Worm (Caenorhabditis elegans): ENCODE results near the gene rrp-1.

rrp-1 gene

DNA sequence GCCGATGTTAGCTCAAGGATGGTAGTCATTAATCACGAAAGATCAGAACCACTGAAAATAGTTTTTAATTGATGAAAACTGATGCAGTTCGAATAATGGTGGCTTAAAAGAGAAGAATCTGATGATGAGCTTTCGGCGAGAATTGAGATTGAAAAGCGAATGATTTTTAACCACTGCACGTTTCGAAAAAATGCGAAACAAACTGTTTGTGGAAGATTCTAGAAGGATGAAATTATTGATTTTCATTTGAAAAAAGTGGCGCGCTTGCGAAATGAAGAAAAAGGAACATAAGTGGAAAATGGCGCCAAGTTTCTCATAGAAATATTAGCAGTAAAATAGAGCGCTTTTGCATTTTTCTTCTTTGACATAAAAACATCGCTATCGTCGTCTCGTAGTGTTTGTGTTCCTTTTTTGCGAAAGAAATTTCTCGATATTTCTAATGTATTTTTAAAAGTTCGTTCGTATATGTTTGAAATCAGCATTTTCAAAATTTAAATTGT, 12.9 kb upstream of the rrp-1 start, which contains the start of gene uba-1:
Gene uba-1, minus strand, starts transcription at position 51 of the 500 bp plus-strand sequence.
- TF ChIP-seq nhr-25 (tag; optimal IDR thresholded peaks at IDR 0.05) (peak; percentile 67), peb-1 (tag; optimal IDR thresholded peaks at IDR 0.05) (no peak), ceh-16 (tag; optimal IDR thresholded peaks at IDR 0.05) (no peak), nhr-77 (tag; optimal IDR thresholded peaks at IDR 0.05) (no peak), nhr-11 (tag; optimal IDR thresholded peaks at IDR 0.05) (no peak), mab-5 (tag; optimal IDR thresholded peaks at IDR 0.05) (peak; percentile 12), nhr-129 (tag; optimal IDR thresholded peaks at IDR 0.05) (no peak), nhr-12 (tag; optimal IDR thresholded peaks at IDR 0.05) (no peak), mdl-1 (tag; optimal IDR thresholded peaks at IDR 0.05) (no peak), nhr-6 (tag; optimal IDR thresholded peaks at IDR 0.05) (no peak), unc-55 (GFP tag; optimal IDR thresholded peaks at IDR 0.05) (peak; percentile 55), F13H6.1 (tag; optimal IDR thresholded peaks at IDR 0.05) (peak; percentile 13), Y55F3AM.14 (GFP tag; optimal IDR thresholded peaks at IDR 0.05) (peak; percentile 60), nhr-237 (tag; optimal IDR thresholded peaks at IDR 0.05) (no peak), aly-2 (tag; optimal IDR thresholded peaks at IDR 0.05) (no peak), lsy-2 (tag; optimal IDR thresholded peaks at IDR 0.05) (peak in 1 of 2 experiments; percentile 50), C34F6.9 (tag; optimal IDR thresholded peaks at IDR 0.05) (peak; percentile 55), sma-3 (GFP tag; optimal IDR thresholded peaks at IDR 0.05) (peak; percentile 41), sem-4 (tag; optimal IDR thresholded peaks at IDR 0.05) (no peak), ama-1 (optimal IDR thresholded peaks at IDR 0.05) (peak; percentile 55), ceh-82 (tag; optimal IDR thresholded peaks at IDR 0.05) (no peak), lin-13 (GFP tag; optimal IDR thresholded peaks at IDR 0.05) (no peak), ztf-11 (tag; optimal IDR thresholded peaks at IDR 0.05) (no peak), nhr-21 (tag; optimal IDR thresholded peaks at IDR 0.05) (peak; percentile 28), egl-27 (tag; optimal IDR thresholded peaks at IDR 0.05) (no peak), ztf-4 (tag; optimal IDR thresholded peaks at IDR 0.05) (no peak), alr-1 (tag; optimal IDR thresholded peaks at IDR 0.05) (no peak), crh-2 (tag; optimal IDR thresholded peaks at IDR 0.05) (peak; percentile 86), ztf-1 (GFP tag; conservative IDR thresholded peaks at IDR 0.05) (no peak), gmeb-1 (tag; optimal IDR thresholded peaks at IDR 0.05) (peak; percentile 5)

DNA sequence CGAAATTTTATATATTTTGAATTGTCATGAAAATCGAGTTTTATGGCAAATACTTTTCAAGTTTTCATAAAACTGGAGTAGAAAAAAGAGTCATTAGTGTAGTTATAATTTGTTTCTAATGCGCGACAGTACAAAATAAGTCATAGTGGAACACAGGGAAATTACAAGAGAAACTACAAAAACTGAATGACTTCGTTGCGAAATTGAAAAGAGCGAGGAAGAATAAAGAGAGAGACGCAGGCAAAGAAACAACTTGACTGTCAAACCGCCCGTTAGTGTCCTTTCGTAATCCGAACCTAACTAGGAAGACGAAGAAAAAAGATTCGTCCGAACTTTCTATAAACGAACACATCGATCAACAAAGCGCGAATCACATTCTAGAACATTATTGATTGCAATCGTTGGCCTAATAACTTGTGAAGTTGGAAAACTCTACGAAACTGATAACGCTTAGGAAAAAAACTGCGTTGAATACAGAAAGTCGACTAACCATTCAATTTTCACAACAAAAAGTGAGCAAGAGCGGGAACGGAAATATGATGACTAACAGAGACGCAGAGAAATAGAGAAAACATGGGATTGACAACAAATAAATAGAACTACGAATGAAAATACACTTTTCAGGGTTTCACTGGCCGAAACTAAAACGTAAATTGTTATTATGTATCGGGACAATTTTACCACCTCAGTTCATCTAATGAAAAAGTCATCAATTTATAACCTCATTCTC, 11.5 kb upstream of the rrp-1 start:
- TF ChIP-seq Y55F3AM.14 (GFP tag; optimal IDR thresholded peaks at IDR 0.05) (no peak), unc-62 (GFP tag; optimal IDR thresholded peaks at IDR 0.05) (no peak), alr-1 (tag; optimal IDR thresholded peaks at IDR 0.05) (no peak), skn-1 (tag; optimal IDR thresholded peaks at IDR 0.05) (peak; percentile 70), crh-2 (tag; optimal IDR thresholded peaks at IDR 0.05) (peak; percentile 20)

DNA sequence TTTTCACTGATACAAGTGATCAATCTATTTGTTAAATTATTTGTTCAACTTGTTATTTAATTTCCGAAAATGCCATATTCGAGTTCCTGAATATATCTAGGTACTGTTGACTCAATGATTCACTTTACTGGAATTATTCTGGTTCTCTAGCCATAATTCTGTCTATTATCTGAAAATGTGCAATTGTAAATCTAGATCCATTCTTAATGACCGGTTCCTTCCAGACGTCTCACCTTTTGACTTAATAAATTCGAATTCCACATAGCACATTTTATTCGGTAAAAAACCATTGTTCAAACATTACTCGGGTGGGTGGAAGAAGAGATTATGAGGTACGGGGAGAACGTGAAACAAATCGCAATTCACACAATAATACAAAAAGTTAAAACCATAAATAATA, 7.3 kb upstream of the rrp-1 start:
- TF ChIP-seq ceh-82 (tag; optimal IDR thresholded peaks at IDR 0.05) (no peak), crh-2 (tag; optimal IDR thresholded peaks at IDR 0.05) (peak; percentile 27)

DNA sequence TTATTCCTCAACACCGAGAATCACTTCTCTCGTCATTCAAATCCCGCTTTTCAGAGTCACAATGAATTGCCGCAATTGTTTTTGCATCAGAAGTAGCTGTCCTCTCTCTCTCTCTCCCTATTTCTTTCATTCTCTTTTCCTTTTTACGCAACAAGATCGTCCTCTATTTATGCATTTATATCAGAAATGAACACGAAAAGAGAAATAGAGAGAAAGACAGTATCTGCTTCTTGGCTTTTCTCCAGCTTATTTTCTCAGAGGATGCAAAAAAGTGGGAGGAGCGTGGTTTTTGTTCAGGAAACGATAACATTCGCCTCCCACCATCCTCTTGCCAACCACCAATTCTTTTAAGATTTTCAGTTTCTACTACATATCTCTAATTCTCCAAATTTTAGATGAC, 819 bp upstream of the rrp-1 start, which contains the start of gene mam-2:
Gene mam-2, plus strand, starts transcription at position 301 of the 400 bp plus-strand sequence.
- TF ChIP-seq mdl-1 (tag; optimal IDR thresholded peaks at IDR 0.05) (no peak), nhr-21 (tag; optimal IDR thresholded peaks at IDR 0.05) (no peak), ama-1 (optimal IDR thresholded peaks at IDR 0.05) (no peak), unc-62 (GFP tag; optimal IDR thresholded peaks at IDR 0.05) (no peak), aly-2 (tag; optimal IDR thresholded peaks at IDR 0.05) (no peak)

DNA sequence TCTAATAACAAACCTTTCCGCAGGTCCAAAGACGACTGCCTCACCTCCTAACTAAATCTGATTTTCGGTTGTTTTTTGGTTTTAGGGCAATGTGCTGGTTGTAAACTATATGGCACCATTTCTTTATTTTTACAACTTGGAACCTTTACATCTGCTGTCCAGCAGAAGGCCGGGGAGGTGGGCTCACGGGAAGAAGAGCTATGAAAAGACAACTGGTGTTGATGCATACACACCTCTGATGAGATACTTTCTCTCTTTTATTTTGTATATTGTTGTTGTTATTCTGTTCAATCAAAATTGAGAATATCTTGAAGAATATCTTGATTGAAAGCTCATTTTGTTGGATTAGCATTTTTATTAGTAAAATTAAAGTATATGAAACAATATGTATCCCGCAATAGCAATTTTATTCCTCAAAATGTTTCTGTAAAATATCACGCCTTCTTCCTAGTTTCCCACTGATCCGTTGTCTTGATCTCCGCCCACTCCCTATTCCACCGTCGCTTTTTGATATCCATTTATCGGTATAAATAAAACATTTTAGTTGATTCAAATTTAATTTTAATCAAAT, 4.4 kb downstream of the rrp-1 start, which contains the start of gene dhp-2:
Gene dhp-2, plus strand, starts transcription at position 521 of the 571 bp plus-strand sequence.
- TF ChIP-seq nhr-11 (tag; optimal IDR thresholded peaks at IDR 0.05) (no peak), nhr-25 (tag; optimal IDR thresholded peaks at IDR 0.05) (no peak), unc-55 (GFP tag; optimal IDR thresholded peaks at IDR 0.05) (no peak), ztf-1 (GFP tag; conservative IDR thresholded peaks at IDR 0.05) (no peak), ztf-11 (tag; optimal IDR thresholded peaks at IDR 0.05) (no peak), nhr-23 (tag; optimal IDR thresholded peaks at IDR 0.05) (no peak), elt-1 (tag; optimal IDR thresholded peaks at IDR 0.05) (no peak), mdl-1 (tag; optimal IDR thresholded peaks at IDR 0.05) (no peak), nhr-77 (tag; optimal IDR thresholded peaks at IDR 0.05) (no peak), lin-39 (tag; optimal IDR thresholded peaks at IDR 0.05) (no peak), unc-39 (tag; optimal IDR thresholded peaks at IDR 0.05) (no peak), nhr-12 (tag; optimal IDR thresholded peaks at IDR 0.05) (no peak), sma-3 (GFP tag; optimal IDR thresholded peaks at IDR 0.05) (no peak), lin-11 (tag; optimal IDR thresholded peaks at IDR 0.05) (no peak), elt-3 (tag; optimal IDR thresholded peaks at IDR 0.05) (no peak)
